Worm (Caenorhabditis elegans): Measurements from ENCODE around the gene cyn-2.

DNA sequence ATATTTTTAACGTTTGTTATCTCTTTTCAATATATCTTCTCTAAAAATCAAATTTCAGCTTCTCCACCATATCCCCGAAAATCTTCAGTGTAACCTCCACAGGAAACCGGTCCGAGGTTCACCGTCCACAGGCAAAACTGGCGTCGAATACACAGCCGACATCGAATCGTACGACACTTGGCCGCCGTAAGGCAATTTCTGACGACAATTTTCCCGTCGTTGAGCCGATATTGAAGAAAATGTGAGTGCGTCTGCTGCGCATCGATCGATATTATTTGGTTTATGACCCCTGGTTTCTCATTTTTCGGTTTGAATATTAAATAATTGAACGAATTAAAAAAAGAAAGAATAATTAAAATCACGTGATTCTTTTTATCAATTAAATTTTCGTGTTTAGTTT, 5.3 kb upstream of the cyn-2 start, which contains the start of gene cul-2:
- TF ChIP-seq ztf-29 (GFP tag; IDR thresholded peaks at IDR 0.05), result no peak
- no peak for TF ChIP-seq med-1 (GFP tag; optimal IDR thresholded peaks at IDR 0.05; ENCODE audit: insufficient read depth)
- no peak for TF ChIP-seq klf-2 (GFP tag; conservative IDR thresholded peaks at IDR 0.05)
- no peak for TF ChIP-seq flt-1 (GFP tag; IDR thresholded peaks at IDR 0.05)
- no peak for TF ChIP-seq T22C8.4 (GFP tag; IDR thresholded peaks at IDR 0.05)
- no peak for TF ChIP-seq tab-1 (GFP tag; IDR thresholded peaks at IDR 0.05)

Data from whole organism, midembryonic.